Worm (Caenorhabditis elegans) whole organism, L2 larva: ENCODE measurements around the gene unc-93.

Experiments
- F13H6.1 ChIP-seq: sonication (generic microtip); optimal IDR thresholded peaks from 2 replicates; lab custom pipeline; 2016; ENCODE audit warnings: missing genetic modification characterization, missing compliant biosample characterization
- egl-27 ChIP-seq: sonication (generic microtip); optimal IDR thresholded peaks from 3 replicates; lab custom pipeline; 2017; ENCODE audit warnings: missing biosample characterization, missing genetic modification reagents, missing genetic modification characterization
- fos-1 ChIP-seq: fragments of 150-350 bp; optimal IDR thresholded peaks from 2 replicates; lab custom pipeline; 2014; ENCODE audit warnings: missing biosample characterization, missing genetic modification characterization
- lin-13 ChIP-seq: fragments of 150-350 bp; optimal IDR thresholded peaks from 2 replicates; lab custom pipeline; 2014; ENCODE audit warnings: missing biosample characterization, missing genetic modification reagents, missing genetic modification characterization
- lin-39 ChIP-seq: fragments of 150-350 bp; optimal IDR thresholded peaks from 2 replicates; lab custom pipeline; 2014; ENCODE audit warnings: missing biosample characterization, missing genetic modification reagents, missing genetic modification characterization
- nhr-6 ChIP-seq: fragments of 150-350 bp; optimal IDR thresholded peaks from 2 replicates; lab custom pipeline; 2014; ENCODE audit warnings: missing biosample characterization, missing genetic modification characterization
- skn-1 ChIP-seq: sonication (generic microtip); optimal IDR thresholded peaks from 2 replicates; lab custom pipeline; 2017; ENCODE audit warnings: missing biosample characterization, missing genetic modification characterization
- sma-9 ChIP-seq, 2 experiments: fragments of 150-350 bp in 1 of 2; sonication (generic microtip) in 1 of 2; optimal IDR thresholded peaks; 2 replicates each; lab custom pipeline; 2014 to 2016; ENCODE audit warnings: missing genetic modification characterization in 2 of 2, mild to moderate bottlenecking in 1 of 2, missing biosample characterization in 1 of 2, missing compliant biosample characterization in 1 of 2, missing genetic modification reagents in 1 of 2, moderate library complexity in 1 of 2
- unc-62 ChIP-seq: fragments of 150-350 bp; optimal IDR thresholded peaks from 2 replicates; lab custom pipeline; 2014; ENCODE audit warnings: missing biosample characterization, missing genetic modification reagents, missing genetic modification characterization

ce11 chrIII:3652427-3652826 is 8.3 kb downstream of the unc-93 start:
- TF ChIP-seq F13H6.1 (tag; lab: Kevin White, UChicago), result no peak
- TF ChIP-seq sma-9 (GFP tag; optimal IDR thresholded peaks at IDR 0.05; lab: Kevin White, UChicago), result no peak
- no peak for TF ChIP-seq sma-9 (tag; optimal IDR thresholded peaks at IDR 0.05; lab: Kevin White, UChicago)
- TF ChIP-seq fos-1 (tag; lab: Kevin White, UChicago), result no peak
- TF ChIP-seq nhr-6 (tag; lab: Kevin White, UChicago), result no peak
- no peak for TF ChIP-seq unc-62 (GFP tag; lab: Kevin White, UChicago)
- no peak for TF ChIP-seq skn-1 (tag; lab: Kevin White, UChicago)
- TF ChIP-seq egl-27 (tag; lab: Kevin White, UChicago), result no peak
- no peak for TF ChIP-seq lin-39 (tag; lab: Kevin White, UChicago)
- TF ChIP-seq lin-13 (GFP tag; lab: Kevin White, UChicago), result no peak
